Worm (Caenorhabditis elegans) whole organism, young adult: Measurements from ENCODE around the gene let-721.

ENCODE experiments used
- B0336.3 ChIP-seq: fragments of 200-800 bp; sonication (Bioruptor generic); IDR thresholded peaks from 2 replicates; pipeline ENCODE4 v1.3.6; 2022; ENCODE audit warnings: missing genetic modification characterization, missing compliant biosample characterization
- F33H1.4 ChIP-seq: fragments of 200-800 bp; sonication (Bioruptor generic); IDR thresholded peaks from 2 replicates; pipeline ENCODE4 v1.3.6; 2022; ENCODE audit warnings: missing genetic modification reagents, missing genetic modification characterization, missing compliant biosample characterization
- F39B2.1 ChIP-seq: fragments of 200-800 bp; sonication (Bioruptor generic); IDR thresholded peaks from 2 replicates; pipeline ENCODE4 v1.3.6; 2022; ENCODE audit warnings: missing genetic modification reagents, missing genetic modification characterization, missing compliant biosample characterization
- F55B11.4 ChIP-seq: sonication (generic microtip); optimal IDR thresholded peaks from 2 replicates; lab custom pipeline; 2016; ENCODE audit warnings: missing compliant biosample characterization, missing genetic modification characterization, borderline replicate concordance; ENCODE audit not compliant: insufficient read depth
- K11D2.4 ChIP-seq: fragments of 200-800 bp; sonication (Bioruptor generic); IDR thresholded peaks from 2 replicates; pipeline ENCODE4 v1.3.6; 2022; ENCODE audit warnings: missing genetic modification reagents, missing genetic modification characterization, missing compliant biosample characterization
- K12H6.12 ChIP-seq: fragments of 200-800 bp; sonication (Bioruptor generic); optimal IDR thresholded peaks from 2 replicates; lab custom pipeline; 2018; ENCODE audit warnings: mild to moderate bottlenecking, missing genetic modification characterization, missing compliant biosample characterization
- T26A5.8 ChIP-seq: sonication (generic microtip); optimal IDR thresholded peaks from 2 replicates; lab custom pipeline; 2016; ENCODE audit warnings: missing genetic modification characterization, missing compliant biosample characterization
- Y67H2A.10 ChIP-seq: fragments of 200-800 bp; sonication (Bioruptor generic); conservative IDR thresholded peaks from 2 replicates; pipeline ENCODE4 v1.3.6; 2022; ENCODE audit warnings: missing genetic modification reagents, missing genetic modification characterization, missing compliant biosample characterization
- ZK185.1 ChIP-seq: sonication (generic microtip); optimal IDR thresholded peaks from 2 replicates; lab custom pipeline; 2016; ENCODE audit warnings: mild to moderate bottlenecking, missing genetic modification characterization, missing compliant biosample characterization; ENCODE audit not compliant: poor library complexity, severe bottlenecking
- aptf-3 ChIP-seq: fragments of 200-800 bp; sonication (Bioruptor generic); IDR thresholded peaks from 2 replicates; pipeline ENCODE4 v1.3.6; 2022; ENCODE audit warnings: missing genetic modification characterization, missing compliant biosample characterization
- athp-1 ChIP-seq: sonication (generic microtip); optimal IDR thresholded peaks from 2 replicates; lab custom pipeline; 2017; ENCODE audit warnings: mild to moderate bottlenecking, missing genetic modification characterization, missing compliant biosample characterization
- ceh-27 ChIP-seq: fragments of 200-800 bp; sonication (Bioruptor generic); optimal IDR thresholded peaks from 2 replicates; lab custom pipeline; 2018; ENCODE audit warnings: mild to moderate bottlenecking, missing genetic modification characterization, moderate library complexity, missing compliant biosample characterization
- dpff-1 ChIP-seq: sonication (generic microtip); optimal IDR thresholded peaks from 2 replicates; lab custom pipeline; 2017; ENCODE audit warnings: mild to moderate bottlenecking, missing genetic modification characterization, missing compliant biosample characterization
- dpl-1 ChIP-seq: fragments of 150-350 bp; optimal IDR thresholded peaks from 2 replicates; lab custom pipeline; 2014; ENCODE audit warnings: missing biosample characterization, missing genetic modification reagents, missing genetic modification characterization
- efl-1 ChIP-seq: fragments of 150-350 bp; optimal IDR thresholded peaks from 2 replicates; lab custom pipeline; 2014; ENCODE audit warnings: missing biosample characterization, missing genetic modification reagents, missing genetic modification characterization
- egl-18 ChIP-seq: fragments of 200-800 bp; sonication (Bioruptor generic); IDR thresholded peaks from 2 replicates; pipeline ENCODE4 v1.3.6; 2022; ENCODE audit warnings: missing genetic modification reagents, missing genetic modification characterization, missing compliant biosample characterization
- ets-4 ChIP-seq: fragments of 200-800 bp; sonication (Bioruptor generic); optimal IDR thresholded peaks from 2 replicates; lab custom pipeline; 2018; ENCODE audit warnings: mild to moderate bottlenecking, missing genetic modification characterization, missing compliant biosample characterization
- hmg-1.2 ChIP-seq: fragments of 200-800 bp; sonication (Bioruptor generic); IDR thresholded peaks from 2 replicates; pipeline ENCODE4 v1.3.6; 2022; ENCODE audit warnings: missing genetic modification reagents, missing genetic modification characterization, missing compliant biosample characterization
- hsf-1 ChIP-seq: fragments of 200-800 bp; sonication (Bioruptor generic); IDR thresholded peaks from 2 replicates; pipeline ENCODE4 v1.3.6; 2022; ENCODE audit warnings: missing genetic modification reagents, missing genetic modification characterization, missing compliant biosample characterization
- lin-40 ChIP-seq: sonication (generic microtip); optimal IDR thresholded peaks from 2 replicates; lab custom pipeline; 2016; ENCODE audit warnings: missing genetic modification characterization, mild to moderate bottlenecking, missing compliant biosample characterization, missing genotype, missing genetic modification reagents
- lin-54 ChIP-seq: fragments of 200-800 bp; sonication (Bioruptor generic); optimal IDR thresholded peaks from 2 replicates; lab custom pipeline; 2018; ENCODE audit warnings: mild to moderate bottlenecking, missing genetic modification characterization, missing compliant biosample characterization
- madf-6 ChIP-seq: fragments of 200-800 bp; sonication (Bioruptor generic); IDR thresholded peaks from 2 replicates; pipeline ENCODE4 v1.3.6; 2022; ENCODE audit warnings: missing genetic modification reagents, missing genetic modification characterization, missing compliant biosample characterization
- mcd-1 ChIP-seq: fragments of 200-800 bp; sonication (Bioruptor generic); IDR thresholded peaks from 2 replicates; pipeline ENCODE4 v1.3.6; 2022; ENCODE audit warnings: missing genetic modification reagents, missing genetic modification characterization, missing compliant biosample characterization
- nhr-80 ChIP-seq: sonication (generic microtip); optimal IDR thresholded peaks from 2 replicates; lab custom pipeline; 2016; ENCODE audit warnings: missing genetic modification characterization, missing compliant biosample characterization
- nhr-90 ChIP-seq: sonication (generic microtip); optimal IDR thresholded peaks from 2 replicates; lab custom pipeline; 2016; ENCODE audit warnings: missing genotype, mild to moderate bottlenecking, missing genetic modification characterization, missing compliant biosample characterization
- pha-4 ChIP-seq: fragments of 150-350 bp; sonication (generic microtip); optimal IDR thresholded peaks from 2 replicates; lab custom pipeline; 2014; ENCODE audit warnings: missing biosample characterization, missing genetic modification reagents, missing genetic modification characterization
- rcor-1 ChIP-seq: fragments of 200-800 bp; sonication (Bioruptor generic); IDR thresholded peaks from 2 replicates; pipeline ENCODE4 v1.3.6; 2022; ENCODE audit warnings: missing genetic modification reagents, missing genetic modification characterization, missing compliant biosample characterization
- rec-8 ChIP-seq, 2 experiments: sonication (generic microtip); optimal IDR thresholded peaks; 2 replicates each; lab custom pipeline; 2016; ENCODE audit warnings: mild to moderate bottlenecking in 2 of 2, missing genetic modification characterization in 2 of 2, missing genetic modification reagents in 2 of 2, missing genotype in 2 of 2, missing biosample characterization in 1 of 2, missing compliant biosample characterization in 1 of 2, moderate library complexity in 1 of 2
- sdz-38 ChIP-seq: sonication (generic microtip); optimal IDR thresholded peaks from 2 replicates; lab custom pipeline; 2016; ENCODE audit warnings: missing genotype, missing genetic modification characterization, missing compliant biosample characterization
- snpc-1.3 ChIP-seq: sonication (generic microtip); optimal IDR thresholded peaks from 2 replicates; lab custom pipeline; 2017; ENCODE audit warnings: missing genetic modification characterization, mild to moderate bottlenecking, missing compliant biosample characterization, antibody characterized with exemption, moderate library complexity, missing genotype, missing genetic modification reagents; ENCODE audit not compliant: insufficient read depth
- somi-1 ChIP-seq: fragments of 200-800 bp; sonication (Bioruptor generic); optimal IDR thresholded peaks from 2 replicates; lab custom pipeline; 2018; ENCODE audit warnings: mild to moderate bottlenecking, missing genetic modification characterization, missing compliant biosample characterization
- tbp1 ChIP-seq: fragments of 200-800 bp; sonication (Bioruptor generic); optimal IDR thresholded peaks from 2 replicates; lab custom pipeline; 2018; ENCODE audit warnings: mild to moderate bottlenecking, missing genetic modification characterization, missing compliant biosample characterization
- tlf-1 ChIP-seq: fragments of 200-800 bp; sonication (Bioruptor generic); optimal IDR thresholded peaks from 2 replicates; lab custom pipeline; 2018; ENCODE audit warnings: mild to moderate bottlenecking, missing genetic modification characterization, missing compliant biosample characterization
- zfh-2 ChIP-seq: fragments of 200-800 bp; sonication (Bioruptor generic); conservative IDR thresholded peaks from 2 replicates; pipeline ENCODE4 v1.3.6; 2022; ENCODE audit warnings: missing genetic modification reagents, missing genetic modification characterization, missing compliant biosample characterization
- zim-3 ChIP-seq: sonication (generic microtip); optimal IDR thresholded peaks from 2 replicates; lab custom pipeline; 2017; ENCODE audit warnings: mild to moderate bottlenecking, missing genetic modification characterization, moderate library complexity, missing compliant biosample characterization
- ztf-18 ChIP-seq: sonication (generic microtip); optimal IDR thresholded peaks from 2 replicates; lab custom pipeline; 2016; ENCODE audit warnings: missing genotype, mild to moderate bottlenecking, missing genetic modification characterization, missing compliant biosample characterization
- ztf-28 ChIP-seq: fragments of 200-800 bp; sonication (Bioruptor generic); IDR thresholded peaks from 2 replicates; pipeline ENCODE4 v1.3.6; 2022; ENCODE audit warnings: missing genetic modification reagents, missing genetic modification characterization, missing compliant biosample characterization

Gene let-721

DNA sequence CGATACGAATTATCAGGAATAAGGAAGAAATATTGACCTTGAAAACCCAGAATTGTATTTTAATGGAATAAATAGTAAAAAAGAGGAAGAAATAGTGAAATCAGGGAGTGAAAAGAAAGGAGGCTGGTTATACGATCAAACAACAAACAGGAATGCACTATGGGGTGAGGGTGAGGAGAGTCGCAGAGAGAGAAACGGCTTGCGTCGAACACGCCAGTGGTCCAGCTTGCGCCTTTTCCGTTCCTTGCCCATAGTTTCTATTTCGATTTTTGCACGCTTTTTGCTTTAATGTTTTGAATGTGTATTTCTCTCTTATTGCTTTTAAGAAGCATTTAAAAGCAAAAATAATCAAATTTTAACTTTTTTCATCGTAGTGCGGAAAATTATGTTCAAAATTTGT is 7.0 kb upstream of the let-721 start (continued):
- TF ChIP-seq zim-3 (tag; lab: Kevin White, UChicago) (no peak), tbp1 (GFP tag; lab: Kevin White, UChicago) (peak; percentile 66), Y67H2A.10 (0 out of 2 replicates have a peak, but pooled peaks have one; percentile 43), rcor-1 (GFP tag; lab: Robert Waterston, UW) (peak; percentile 85), efl-1 (GFP tag; lab: Kevin White, UChicago) (peak; percentile 46), nhr-80 (tag; lab: Kevin White, UChicago) (peak; percentile 82), tlf-1 (GFP tag; lab: Kevin White, UChicago) (peak; percentile 36), pha-4 (tag; lab: Kevin White, UChicago) (peak; percentile 44), somi-1 (GFP tag; lab: Kevin White, UChicago) (peak; percentile 9), zfh-2 (GFP tag; lab: Robert Waterston, UW) (peak; percentile 88), mcd-1 (peak; percentile 77), ceh-27 (GFP tag; lab: Kevin White, UChicago) (peak; percentile 63), K12H6.12 (tag; lab: Kevin White, UChicago) (peak; percentile 38), ets-4 (GFP tag; lab: Kevin White, UChicago) (no peak), F33H1.4 (GFP tag; lab: Robert Waterston, UW) (peak; percentile 57; the same call in 1 of the 2 replicates), lin-40 (tag; lab: Kevin White, UChicago) (peak; percentile 52), ztf-18 (tag; lab: Kevin White, UChicago) (peak; percentile 94), K11D2.4 (GFP tag; lab: Robert Waterston, UW) (no peak), snpc-1.3 (peak; percentile 28), nhr-90 (peak; percentile 37), B0336.3 (peak; percentile 62)
- TF ChIP-seq, all 124 proteins: peak for 44

DNA sequence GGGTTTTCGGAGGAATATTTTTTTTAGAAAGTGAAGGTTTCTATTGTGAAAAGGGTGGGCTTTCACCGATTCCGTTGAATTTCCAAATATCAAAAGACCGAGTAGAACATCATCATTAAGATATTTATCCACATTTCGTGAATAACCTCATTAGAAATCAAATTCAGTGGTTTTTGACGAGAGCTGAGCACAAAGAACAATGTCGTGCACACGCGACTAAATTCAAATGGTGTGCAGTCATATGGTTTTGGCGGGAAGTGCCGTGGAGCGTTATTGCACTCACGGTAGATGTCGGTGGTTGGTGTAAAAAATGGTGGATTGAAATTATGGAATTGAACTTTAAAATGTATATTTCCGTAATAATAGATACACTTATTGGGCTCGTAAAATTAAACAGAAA is 6.0 kb upstream of the let-721 start:
- TF ChIP-seq lin-54 (GFP tag; lab: Kevin White, UChicago) (peak; percentile 22), egl-18 (GFP tag; lab: Robert Waterston, UW) (no peak), mcd-1 (peak; percentile 33; the same call in 1 of the 2 replicates), madf-6 (GFP tag; lab: Robert Waterston, UW) (0 out of 2 replicates have a peak, but pooled peaks have one; percentile 34)

DNA sequence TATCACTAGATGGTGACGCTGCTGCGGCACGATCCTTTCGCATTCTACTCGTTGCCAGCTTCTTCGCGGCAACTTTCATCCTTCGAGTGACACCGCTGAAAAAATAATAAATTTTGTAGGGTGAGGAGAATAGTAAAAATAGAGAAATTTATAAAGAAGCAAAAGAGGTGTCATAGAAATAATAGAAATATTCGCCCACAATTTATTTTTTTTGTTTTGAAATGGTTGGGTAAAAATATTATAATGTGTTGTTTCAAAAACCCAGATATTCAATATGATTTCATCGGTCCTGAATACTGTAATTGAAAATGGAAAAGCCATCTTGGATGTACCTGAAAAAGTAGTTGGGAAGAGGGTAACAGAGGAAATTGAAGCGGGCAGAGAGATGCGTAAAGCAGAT is 5.6 kb upstream of the let-721 start, which contains the start of gene set-1:
TSS of gene set-1 (minus strand) at position 101 of the 400 bp plus-strand sequence.
- TF ChIP-seq T26A5.8 (tag; lab: Kevin White, UChicago) = no peak
- TF ChIP-seq athp-1 (tag; lab: Kevin White, UChicago) = no peak
- TF ChIP-seq K11D2.4 (GFP tag; lab: Robert Waterston, UW) = no peak
- no peak for TF ChIP-seq aptf-3 (GFP tag; lab: Robert Waterston, UW)
- no peak for TF ChIP-seq ets-4 (GFP tag; lab: Kevin White, UChicago)
- TF ChIP-seq ztf-28 = no peak
- no peak for TF ChIP-seq hsf-1 (GFP tag; lab: Robert Waterston, UW)
- no peak for TF ChIP-seq dpl-1 (GFP tag; lab: Kevin White, UChicago)
- no peak for TF ChIP-seq dpff-1 (tag; lab: Kevin White, UChicago)
- no peak for TF ChIP-seq F39B2.1 (GFP tag; lab: Robert Waterston, UW)
- TF ChIP-seq F55B11.4 (tag; lab: Kevin White, UChicago) = no peak
- TF ChIP-seq nhr-80 (tag; lab: Kevin White, UChicago) = no peak
- TF ChIP-seq hmg-1.2 (GFP tag; lab: Robert Waterston, UW) = no peak
- TF ChIP-seq egl-18 (GFP tag; lab: Robert Waterston, UW) = no peak
- TF ChIP-seq ZK185.1 = no peak
- no peak for TF ChIP-seq sdz-38 (tag; lab: Kevin White, UChicago)
- TF ChIP-seq rec-8 (tag; optimal IDR thresholded peaks at IDR 0.05; lab: Kevin White, UChicago) = no peak
- TF ChIP-seq, all 124 proteins: peak for 0
